Worm (Caenorhabditis elegans): ENCODE results near the gene T23G7.2.

DNA sequence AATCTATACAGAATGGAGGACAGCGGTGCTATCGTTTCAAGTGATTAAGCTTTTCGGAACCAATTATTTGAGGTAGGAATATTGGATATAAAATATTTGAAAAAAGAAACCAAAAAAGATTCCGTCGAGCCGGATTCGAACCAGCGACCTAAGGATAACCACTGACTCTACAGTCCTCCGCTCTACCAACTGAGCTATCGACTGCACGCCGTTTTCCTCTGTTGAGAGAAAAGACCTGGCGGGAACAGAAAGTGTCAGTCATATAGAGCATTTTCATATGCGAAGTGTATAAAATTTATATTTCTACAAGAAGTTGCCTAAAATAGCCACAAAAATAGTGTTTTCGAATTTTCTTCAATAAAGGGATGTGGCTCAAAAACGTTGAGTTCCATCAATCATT is 38.9 kb upstream of the T23G7.2 start:
- TF ChIP-seq ama-1 (optimal IDR thresholded peaks at IDR 0.05), result no peak
- TF ChIP-seq mab-5 (tag; optimal IDR thresholded peaks at IDR 0.05), result peak; percentile 22
- no peak for TF ChIP-seq ztf-11 (tag; optimal IDR thresholded peaks at IDR 0.05)
- TF ChIP-seq nhr-10 (tag; optimal IDR thresholded peaks at IDR 0.05), result no peak
- TF ChIP-seq nhr-11 (tag; optimal IDR thresholded peaks at IDR 0.05), result no peak
- TF ChIP-seq ztf-4 (tag; optimal IDR thresholded peaks at IDR 0.05), result no peak
- no peak for TF ChIP-seq nhr-237 (tag; optimal IDR thresholded peaks at IDR 0.05)
- peak; percentile 41 for TF ChIP-seq crh-2 (tag; optimal IDR thresholded peaks at IDR 0.05)
- no peak for TF ChIP-seq elt-3 (tag; optimal IDR thresholded peaks at IDR 0.05)
- TF ChIP-seq lin-39 (tag; optimal IDR thresholded peaks at IDR 0.05), result no peak
